Fruit fly (Drosophila melanogaster) whole organism, wandering third instar larva: ENCODE measurements around the gene raskol.

ENCODE experiments used
- CG32264 ChIP-seq: fragments of 200-800 bp; sonication (Bioruptor generic); optimal IDR thresholded peaks from 2 replicates; lab custom pipeline; 2016; ENCODE audit warnings: missing biosample characterization, missing genetic modification characterization
- CG9705 ChIP-seq: fragments of 200-800 bp; sonication (Bioruptor generic); optimal IDR thresholded peaks from 2 replicates; lab custom pipeline; 2018; ENCODE audit warnings: missing biosample characterization, mild to moderate bottlenecking, missing genetic modification characterization
- CrebA ChIP-seq: fragments of 200-800 bp; sonication (Bioruptor generic); optimal IDR thresholded peaks from 2 replicates; lab custom pipeline; 2016; ENCODE audit warnings: missing biosample characterization, mild to moderate bottlenecking, missing genetic modification characterization, borderline replicate concordance
- Dfd ChIP-seq: fragments of >200 bp; optimal IDR thresholded peaks from 2 replicates; lab custom pipeline; 2017; ENCODE audit warnings: missing biosample characterization, missing genetic modification characterization
- Dif ChIP-seq: fragments of 200-275, 200-300 bp; sonication (Bioruptor generic); optimal IDR thresholded peaks from 2 replicates; lab custom pipeline; 2018; ENCODE audit warnings: missing biosample characterization, missing genetic modification characterization; ENCODE audit not compliant: partially characterized antibody
- GATAd ChIP-seq: sonication (Bioruptor generic); optimal IDR thresholded peaks from 2 replicates; lab custom pipeline; 2016; ENCODE audit warnings: missing biosample characterization, missing genetic modification characterization
- HLH106 ChIP-seq: fragments of 200-800 bp; optimal IDR thresholded peaks from 3 replicates; lab custom pipeline; 2019; ENCODE audit warnings: missing biosample characterization, mild to moderate bottlenecking, missing genetic modification characterization, moderate library complexity
- Hnf4 ChIP-seq: fragments of 200-800 bp; sonication (Bioruptor generic); optimal IDR thresholded peaks from 2 replicates; lab custom pipeline; 2016; ENCODE audit warnings: missing biosample characterization, mild to moderate bottlenecking, missing genetic modification characterization
- Hr78 ChIP-seq: fragments of >200 bp; optimal IDR thresholded peaks from 2 replicates; lab custom pipeline; 2017; ENCODE audit warnings: missing biosample characterization, missing genetic modification characterization
- Hr83 ChIP-seq: fragments of 200-300 bp; sonication (Bioruptor generic); optimal IDR thresholded peaks from 2 replicates; lab custom pipeline; 2016; ENCODE audit warnings: missing biosample characterization, mild to moderate bottlenecking, missing genetic modification characterization, moderate library complexity; ENCODE audit not compliant: poor library complexity, severe bottlenecking
- Jra ChIP-seq: sonication (Bioruptor generic); optimal IDR thresholded peaks from 2 replicates; lab custom pipeline; 2016; ENCODE audit warnings: missing biosample characterization, missing genetic modification characterization
- Mio ChIP-seq: sonication (Bioruptor generic); optimal IDR thresholded peaks from 2 replicates; lab custom pipeline; 2016; ENCODE audit warnings: missing biosample characterization, missing genetic modification characterization
- Myc ChIP-seq: fragments of >200 bp; optimal IDR thresholded peaks from 2 replicates; lab custom pipeline; 2017
- OdsH ChIP-seq: fragments of 200-800 bp; sonication (Bioruptor generic); optimal IDR thresholded peaks from 2 replicates; lab custom pipeline; 2016; ENCODE audit warnings: missing biosample characterization, mild to moderate bottlenecking, missing genetic modification characterization
- Rel ChIP-seq, 2 experiments: fragments of 200-800 bp; sonication (Bioruptor generic) in 1 of 2; optimal IDR thresholded peaks; 2 replicates in 1 of 2; 3 replicates in 1 of 2; lab custom pipeline; 2016 to 2019; ENCODE audit warnings: mild to moderate bottlenecking in 2 of 2, missing biosample characterization in 2 of 2, missing genetic modification characterization in 2 of 2, moderate library complexity in 1 of 2
- Vsx2 ChIP-seq: fragments of 200-300, 225-300 bp; sonication (Bioruptor generic); optimal IDR thresholded peaks from 2 replicates; lab custom pipeline; 2018; ENCODE audit warnings: missing biosample characterization, missing genetic modification characterization; ENCODE audit not compliant: partially characterized antibody
- br ChIP-seq: fragments of 200-800 bp; sonication (Bioruptor generic); optimal IDR thresholded peaks from 2 replicates; lab custom pipeline; 2016; ENCODE audit warnings: missing biosample characterization, missing genetic modification characterization
- brk ChIP-seq: fragments of 200-800 bp; sonication (Bioruptor generic); optimal IDR thresholded peaks from 2 replicates; lab custom pipeline; 2016; ENCODE audit warnings: missing biosample characterization, mild to moderate bottlenecking, missing genetic modification characterization
- dl ChIP-seq, 2 experiments: fragments of 175-275, 200-275 bp in 1 of 2; fragments of 200-275 bp in 1 of 2; sonication (Bioruptor generic); optimal IDR thresholded peaks; lab custom pipeline; 2018; ENCODE audit warnings: mild to moderate bottlenecking in 2 of 2, missing biosample characterization in 2 of 2, missing genetic modification characterization in 2 of 2, moderate library complexity in 2 of 2; ENCODE audit not compliant: partially characterized antibody in 2 of 2, insufficient read depth in 1 of 2
- dmrt93B ChIP-seq: fragments of 200-800 bp; sonication (Bioruptor generic); optimal IDR thresholded peaks from 2 replicates; lab custom pipeline; 2018; ENCODE audit warnings: missing biosample characterization, mild to moderate bottlenecking, missing genetic modification characterization
- ey ChIP-seq: fragments of 200-800 bp; sonication (Bioruptor generic); optimal IDR thresholded peaks from 2 replicates; lab custom pipeline; 2016; ENCODE audit warnings: missing biosample characterization, missing genetic modification characterization
- foxo ChIP-seq, 2 experiments: fragments of 200-800 bp; sonication (Bioruptor generic); optimal IDR thresholded peaks; 2 replicates in 1 of 2; 3 replicates in 1 of 2; lab custom pipeline; 2016 to 2017; ENCODE audit warnings: missing biosample characterization in 2 of 2, missing genetic modification characterization in 2 of 2
- jim ChIP-seq: fragments of 175-275, 200-325 bp; sonication (Bioruptor generic); optimal IDR thresholded peaks from 2 replicates; lab custom pipeline; 2016; ENCODE audit warnings: missing biosample characterization, mild to moderate bottlenecking, missing genetic modification characterization
- lola ChIP-seq: fragments of >200 bp; optimal IDR thresholded peaks from 2 replicates; lab custom pipeline; 2017; ENCODE audit warnings: missing biosample characterization, missing genetic modification characterization
- psq ChIP-seq: fragments of 200-800 bp; sonication (Bioruptor generic); optimal IDR thresholded peaks from 3 replicates; lab custom pipeline; 2017; ENCODE audit warnings: missing biosample characterization, mild to moderate bottlenecking, missing genetic modification characterization, moderate library complexity
- rgr ChIP-seq: fragments of 200-800 bp; sonication (Bioruptor generic); optimal IDR thresholded peaks from 3 replicates; lab custom pipeline; 2016; ENCODE audit warnings: missing biosample characterization, mild to moderate bottlenecking, missing genetic modification characterization
- sage ChIP-seq: fragments of 200-800 bp; sonication (Bioruptor generic); optimal IDR thresholded peaks from 2 replicates; lab custom pipeline; 2016; ENCODE audit warnings: missing biosample characterization, mild to moderate bottlenecking, missing genetic modification characterization
- sv ChIP-seq: fragments of 200-800 bp; sonication (Bioruptor generic); optimal IDR thresholded peaks from 3 replicates; lab custom pipeline; 2016; ENCODE audit warnings: missing biosample characterization, missing genetic modification characterization
- tai ChIP-seq: sonication (Bioruptor generic); optimal IDR thresholded peaks from 2 replicates; lab custom pipeline; 2016; ENCODE audit warnings: missing biosample characterization, missing genetic modification characterization
- usp ChIP-seq: fragments of >200 bp; optimal IDR thresholded peaks from 2 replicates; lab custom pipeline; 2017; ENCODE audit warnings: missing biosample characterization, missing genetic modification characterization
- woc ChIP-seq: sonication (Bioruptor generic); optimal IDR thresholded peaks from 2 replicates; lab custom pipeline; 2016; ENCODE audit warnings: missing biosample characterization, mild to moderate bottlenecking, missing genetic modification characterization

The raskol gene

DNA sequence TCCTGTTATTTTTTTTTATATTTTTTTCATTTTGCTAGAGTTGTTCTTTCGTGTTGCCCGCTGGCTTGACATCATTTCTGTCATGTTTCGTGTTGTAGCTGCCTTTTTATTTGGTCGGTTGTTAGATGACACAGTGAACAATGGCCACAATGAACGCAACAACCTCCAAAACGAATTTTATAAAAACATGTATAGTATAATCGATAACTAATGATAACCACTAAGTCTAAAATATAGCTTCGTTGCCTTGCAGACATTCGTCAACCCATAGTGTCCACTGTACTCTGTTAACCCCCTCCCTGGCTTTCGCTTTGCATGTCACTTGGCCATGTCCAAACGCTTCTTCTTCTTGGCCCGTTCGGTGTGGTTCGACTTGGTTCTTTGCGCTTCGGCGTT lies 3.8 kb downstream of the raskol start (continued):
- no peak for TF ChIP-seq Hr78 (GFP tag; lab: Kevin White, UChicago)
- TF ChIP-seq woc (GFP tag; lab: Kevin White, UChicago) = peak; percentile 40
- TF ChIP-seq lola (GFP tag; lab: Kevin White, UChicago) = no peak
- TF ChIP-seq sage (GFP tag; lab: Kevin White, UChicago) = no peak
- TF ChIP-seq CrebA (GFP tag; lab: Kevin White, UChicago) = no peak
- no peak for TF ChIP-seq Jra (GFP tag; lab: Kevin White, UChicago)
- peak; percentile 25 for TF ChIP-seq tai (GFP tag; lab: Kevin White, UChicago)
- no peak for TF ChIP-seq brk (GFP tag; lab: Kevin White, UChicago)
- TF ChIP-seq br (GFP tag; lab: Kevin White, UChicago) = peak; percentile 31
- peak; percentile 50 for TF ChIP-seq Hnf4 (GFP tag; lab: Kevin White, UChicago)
- TF ChIP-seq Rel (GFP tag; optimal IDR thresholded peaks at IDR 0.05; lab: Kevin White, UChicago) = no peak
- no peak for TF ChIP-seq Rel (tag; optimal IDR thresholded peaks at IDR 0.05; lab: Kevin White, UChicago)
- TF ChIP-seq GATAd (GFP tag; lab: Kevin White, UChicago) = no peak
- no peak for TF ChIP-seq Myc (lab: Kevin White, UChicago)
- TF ChIP-seq, all 38 proteins: peak for 11

DNA sequence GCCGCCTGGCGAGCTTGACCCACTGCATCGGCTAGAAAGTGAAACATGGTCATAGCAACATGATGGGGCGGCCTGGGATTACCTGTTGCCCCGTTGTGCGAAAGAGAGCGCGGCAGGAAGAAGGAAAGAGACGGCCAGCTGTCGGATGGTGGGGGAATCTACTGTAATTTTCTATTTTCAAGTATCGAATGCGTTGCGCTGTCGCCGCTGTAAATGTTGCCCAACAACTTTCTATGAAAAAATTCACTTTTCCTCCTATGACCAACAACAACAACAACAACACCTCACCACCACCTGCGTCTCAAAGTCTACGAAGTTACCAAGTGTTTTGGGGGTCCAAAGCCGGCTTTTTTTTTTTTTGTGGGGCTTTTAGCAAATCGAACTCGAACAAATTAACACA lies 5.0 kb downstream of the raskol start:
- TF ChIP-seq OdsH (no peak), Hr83 (GFP tag; lab: Kevin White, UChicago) (no peak), sv (no peak), Hr78 (GFP tag; lab: Kevin White, UChicago) (no peak), Dfd (GFP tag; lab: Kevin White, UChicago) (no peak), dmrt93B (no peak)

DNA sequence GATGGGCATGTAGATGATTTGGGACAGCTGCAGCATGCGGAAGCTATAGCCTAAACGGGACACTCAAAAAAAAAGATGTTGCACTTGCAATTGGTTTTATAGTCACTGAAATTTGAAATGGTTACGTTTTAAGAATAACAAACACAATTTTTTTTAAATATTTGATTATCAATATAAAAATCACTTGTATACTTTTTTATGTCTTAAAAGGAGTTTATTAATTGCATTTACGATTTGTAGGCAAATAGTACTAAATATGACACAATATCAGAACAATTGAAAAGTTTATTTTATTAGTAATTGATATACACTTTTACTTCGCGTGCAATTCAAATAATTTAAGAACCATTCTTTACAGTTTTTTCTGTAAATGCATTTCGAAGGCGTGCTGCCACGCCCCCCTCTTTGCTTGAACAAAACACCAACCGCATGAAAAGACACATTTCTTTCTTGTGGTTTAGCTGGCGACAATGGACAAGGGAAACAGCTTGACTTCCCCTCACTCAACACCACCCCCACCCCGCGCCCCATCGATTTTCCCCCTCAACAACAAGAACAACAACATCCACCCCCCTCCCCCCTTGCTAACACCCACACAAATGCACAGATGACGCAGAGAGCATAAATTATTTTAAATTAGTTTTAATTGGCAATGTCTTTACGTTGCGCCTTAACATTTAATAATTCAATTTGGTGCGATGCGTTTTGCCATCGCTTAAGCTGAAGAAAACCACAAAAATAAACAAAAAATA lies 7.0 kb downstream of the raskol start:
- TF ChIP-seq GATAd (GFP tag; lab: Kevin White, UChicago) = no peak
- no peak for TF ChIP-seq HLH106
- no peak for TF ChIP-seq dl (GFP tag; optimal IDR thresholded peaks at IDR 0.05; lab: Kevin White, UChicago; ENCODE audit: insufficient read depth in 1 of 2, partially characterized antibody in 2 of 2)
- TF ChIP-seq tai (GFP tag; lab: Kevin White, UChicago) = no peak
- no peak for TF ChIP-seq usp (GFP tag; lab: Kevin White, UChicago)
- no peak for TF ChIP-seq Jra (GFP tag; lab: Kevin White, UChicago)
- no peak for TF ChIP-seq psq (GFP tag; lab: Kevin White, UChicago)
- TF ChIP-seq, all 38 proteins: peak for 0

DNA sequence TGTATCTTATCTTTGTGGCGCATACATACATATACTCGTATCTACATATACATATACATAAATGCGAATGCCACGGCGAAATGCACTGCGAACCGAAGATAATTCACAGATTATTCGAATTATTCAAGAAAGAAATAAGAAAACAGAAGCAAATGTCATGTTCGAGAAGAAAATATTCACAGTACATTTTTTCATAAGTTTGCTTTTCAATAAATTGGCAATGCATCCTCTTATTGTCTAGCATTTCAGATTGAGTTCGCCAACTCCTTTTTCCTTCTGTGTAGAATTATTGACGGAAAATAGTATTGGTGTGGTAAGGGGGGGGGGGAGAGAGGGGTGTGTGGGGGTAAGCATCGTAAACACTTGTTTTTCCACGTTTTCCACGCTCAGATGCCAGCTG lies 8.5 kb downstream of the raskol start:
- TF ChIP-seq Hr83 (GFP tag; lab: Kevin White, UChicago) (no peak), Myc (lab: Kevin White, UChicago) (no peak), CrebA (GFP tag; lab: Kevin White, UChicago) (no peak), ey (no peak), br (GFP tag; lab: Kevin White, UChicago) (no peak), foxo (GFP tag; optimal IDR thresholded peaks at IDR 0.05; lab: Kevin White, UChicago) (no peak), rgr (GFP tag; lab: Kevin White, UChicago) (no peak), jim (no peak), Dif (no peak), sv (no peak), OdsH (no peak), Vsx2 (GFP tag; lab: Kevin White, UChicago) (no peak), dl (GFP tag; optimal IDR thresholded peaks at IDR 0.05; lab: Kevin White, UChicago; ENCODE audit: insufficient read depth in 1 of 2, partially characterized antibody in 2 of 2) (no peak), Dfd (GFP tag; lab: Kevin White, UChicago) (no peak)

DNA sequence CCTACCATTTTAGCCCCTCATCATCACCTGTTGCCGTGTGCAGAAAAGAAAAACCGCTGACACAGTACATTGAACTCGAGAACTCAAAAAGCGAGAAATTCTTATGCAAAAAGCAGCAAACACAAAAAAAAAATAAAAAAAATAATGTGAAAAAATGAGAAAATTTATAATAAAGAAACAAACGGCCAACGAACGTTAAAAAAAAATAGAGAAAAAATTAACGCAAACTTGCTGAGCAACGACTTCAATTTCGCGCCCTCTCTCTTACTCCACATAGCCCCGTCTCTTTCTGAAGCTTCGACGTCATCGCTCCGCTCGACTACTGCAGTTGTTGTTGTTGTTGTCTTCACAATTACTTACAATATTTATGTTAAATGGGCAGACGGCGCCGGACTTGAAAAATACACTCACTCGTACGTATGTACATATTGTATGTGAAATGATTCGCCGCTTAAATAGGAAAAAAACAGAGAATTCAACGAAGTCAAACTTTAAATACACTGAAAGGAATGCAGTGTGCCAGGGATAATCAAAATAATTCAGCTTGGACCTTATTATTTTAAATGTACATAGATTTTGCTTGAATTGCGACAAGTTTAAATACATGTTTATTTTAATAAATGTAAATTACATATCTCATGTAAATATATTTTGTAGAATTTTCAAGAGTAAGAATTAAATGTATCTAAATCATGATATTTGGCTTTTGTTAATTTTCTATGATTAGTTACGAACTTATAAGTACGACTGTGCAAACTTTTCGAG lies 9.2 kb downstream of the raskol start:
- TF ChIP-seq rgr (GFP tag; lab: Kevin White, UChicago) (no peak), tai (GFP tag; lab: Kevin White, UChicago) (no peak), usp (GFP tag; lab: Kevin White, UChicago) (no peak), CG9705 (GFP tag; lab: Kevin White, UChicago) (no peak), psq (GFP tag; lab: Kevin White, UChicago) (no peak), br (GFP tag; lab: Kevin White, UChicago) (no peak), sv (no peak), woc (GFP tag; lab: Kevin White, UChicago) (no peak), lola (GFP tag; lab: Kevin White, UChicago) (no peak), Mio (GFP tag; lab: Kevin White, UChicago) (no peak), Hr83 (GFP tag; lab: Kevin White, UChicago) (no peak), GATAd (GFP tag; lab: Kevin White, UChicago) (no peak), dmrt93B (no peak), CG32264 (GFP tag; lab: Kevin White, UChicago) (no peak)
